Worm (Caenorhabditis elegans) whole organism, L1 larva: ENCODE measurements around the gene twk-3.

Experiments used
- C04F5.9 ChIP-seq: sonication (generic microtip); optimal IDR thresholded peaks from 2 replicates; lab custom pipeline; 2016; ENCODE audit warnings: missing genetic modification characterization, missing compliant biosample characterization
- C34B4.2 ChIP-seq: sonication (generic microtip); optimal IDR thresholded peaks from 2 replicates; lab custom pipeline; 2017; ENCODE audit warnings: mild to moderate bottlenecking, missing genetic modification characterization, missing compliant biosample characterization
- Y116A8C.19 ChIP-seq: sonication (generic microtip); optimal IDR thresholded peaks from 2 replicates; lab custom pipeline; 2016; ENCODE audit warnings: missing compliant biosample characterization, missing genetic modification characterization, borderline replicate concordance
- ceh-63 ChIP-seq: fragments of 200-800 bp; sonication (Bioruptor generic); optimal IDR thresholded peaks from 2 replicates; lab custom pipeline; 2018; ENCODE audit warnings: mild to moderate bottlenecking, missing genetic modification characterization, missing compliant biosample characterization
- ceh-82 ChIP-seq, 3 experiments: fragments of 150-350 bp in 1 of 3; sonication (generic microtip) in 2 of 3; optimal IDR thresholded peaks; 2 replicates each; lab custom pipeline; 2014 to 2017; ENCODE audit warnings: missing biosample characterization in 3 of 3, missing genetic modification characterization in 3 of 3
- ceh-88 ChIP-seq: fragments of 200-800 bp; sonication (Bioruptor generic); IDR thresholded peaks from 2 replicates; pipeline ENCODE4 v1.3.6; 2022; ENCODE audit warnings: missing genetic modification characterization, missing compliant biosample characterization
- ces-1 ChIP-seq: fragments of 150-350 bp; optimal IDR thresholded peaks from 2 replicates; lab custom pipeline; 2014; ENCODE audit warnings: missing biosample characterization, missing genetic modification reagents, missing genetic modification characterization
- dsc-1 ChIP-seq: sonication (generic microtip); optimal IDR thresholded peaks from 2 replicates; lab custom pipeline; 2016; ENCODE audit warnings: mild to moderate bottlenecking, missing genetic modification characterization, missing compliant biosample characterization
- fkh-4 ChIP-seq: sonication (generic microtip); optimal IDR thresholded peaks from 2 replicates; lab custom pipeline; 2016; ENCODE audit warnings: missing compliant biosample characterization, missing genetic modification characterization, borderline replicate concordance
- fkh-8 ChIP-seq: sonication (generic microtip); optimal IDR thresholded peaks from 2 replicates; lab custom pipeline; 2016; ENCODE audit warnings: mild to moderate bottlenecking, missing genetic modification characterization, missing compliant biosample characterization
- fos-1 ChIP-seq: fragments of 150-350 bp; optimal IDR thresholded peaks from 2 replicates; lab custom pipeline; 2014; ENCODE audit warnings: missing biosample characterization, missing genetic modification characterization
- grh-1 ChIP-seq: fragments of 200-800 bp; sonication (Bioruptor generic); IDR thresholded peaks from 2 replicates; pipeline ENCODE4 v1.3.6; 2022; ENCODE audit warnings: missing genetic modification reagents, missing genetic modification characterization, missing compliant biosample characterization
- hlh-17 ChIP-seq: fragments of 200-800 bp; sonication (Bioruptor generic); optimal IDR thresholded peaks from 2 replicates; lab custom pipeline; 2018; ENCODE audit warnings: missing genetic modification characterization, mild to moderate bottlenecking, missing compliant biosample characterization, moderate library complexity, borderline replicate concordance
- hpl-2 ChIP-seq: fragments of 150-350 bp; optimal IDR thresholded peaks from 2 replicates; lab custom pipeline; 2014; ENCODE audit warnings: missing biosample characterization, missing genetic modification reagents, missing genetic modification characterization
- isw-1 ChIP-seq: fragments of 200-800 bp; sonication (Bioruptor generic); IDR thresholded peaks from 2 replicates; pipeline ENCODE4 v1.3.6; 2022; ENCODE audit warnings: missing genetic modification characterization, missing compliant biosample characterization
- jun-1 ChIP-seq: fragments of 150-350 bp; optimal IDR thresholded peaks from 2 replicates; lab custom pipeline; 2014; ENCODE audit warnings: missing biosample characterization, missing genetic modification reagents, missing genetic modification characterization
- lin-14 ChIP-seq: fragments of 200-800 bp; sonication (Bioruptor generic); optimal IDR thresholded peaks from 2 replicates; lab custom pipeline; 2018; ENCODE audit warnings: mild to moderate bottlenecking, missing genetic modification characterization, moderate library complexity, missing compliant biosample characterization
- lin-35 ChIP-seq, 2 experiments: fragments of 150-350 bp; optimal IDR thresholded peaks; 2 replicates each; lab custom pipeline; 2014; ENCODE audit warnings: missing biosample characterization in 2 of 2, missing genetic modification characterization in 2 of 2, missing genetic modification reagents in 2 of 2
- lin-39 ChIP-seq: fragments of 150-350 bp; optimal IDR thresholded peaks from 2 replicates; lab custom pipeline; 2014; ENCODE audit warnings: missing biosample characterization, missing genetic modification reagents, missing genetic modification characterization
- mdl-1 ChIP-seq, 2 experiments: fragments of 150-350 bp; optimal IDR thresholded peaks; 2 replicates each; lab custom pipeline; 2014 to 2017; ENCODE audit warnings: missing biosample characterization in 2 of 2, missing genetic modification characterization in 2 of 2, inconsistent platforms in 1 of 2
- mef-2 ChIP-seq: fragments of 150-350 bp; optimal IDR thresholded peaks from 2 replicates; lab custom pipeline; 2014; ENCODE audit warnings: missing biosample characterization, missing genetic modification characterization
- mep-1 ChIP-seq: fragments of 150-350 bp; optimal IDR thresholded peaks from 2 replicates; lab custom pipeline; 2014; ENCODE audit warnings: missing biosample characterization, missing genetic modification characterization
- nhr-11 ChIP-seq: fragments of 150-350 bp; optimal IDR thresholded peaks from 2 replicates; lab custom pipeline; 2014; ENCODE audit warnings: missing biosample characterization, missing genetic modification characterization
- nhr-20 ChIP-seq: sonication (generic microtip); optimal IDR thresholded peaks from 2 replicates; lab custom pipeline; 2016; ENCODE audit warnings: mild to moderate bottlenecking, missing genetic modification characterization, missing compliant biosample characterization
- nhr-237 ChIP-seq: fragments of 150-350 bp; optimal IDR thresholded peaks from 2 replicates; lab custom pipeline; 2014; ENCODE audit warnings: missing biosample characterization, missing genetic modification characterization
- nhr-47 ChIP-seq: sonication (generic microtip); optimal IDR thresholded peaks from 2 replicates; lab custom pipeline; 2016; ENCODE audit warnings: mild to moderate bottlenecking, missing genetic modification characterization, moderate library complexity, missing compliant biosample characterization
- nhr-71 ChIP-seq: sonication (generic microtip); optimal IDR thresholded peaks from 2 replicates; lab custom pipeline; 2016; ENCODE audit warnings: mild to moderate bottlenecking, missing genetic modification characterization, moderate library complexity, missing compliant biosample characterization
- nhr-77 ChIP-seq: fragments of 150-350 bp; optimal IDR thresholded peaks from 2 replicates; lab custom pipeline; 2014; ENCODE audit warnings: missing biosample characterization, missing genetic modification characterization
- nhr-90 ChIP-seq: sonication (generic microtip); optimal IDR thresholded peaks from 2 replicates; lab custom pipeline; 2016; ENCODE audit warnings: mild to moderate bottlenecking, missing genetic modification characterization, missing compliant biosample characterization; ENCODE audit not compliant: poor library complexity
- pag-3 ChIP-seq: sonication (generic microtip); optimal IDR thresholded peaks from 2 replicates; lab custom pipeline; 2017; ENCODE audit warnings: missing genetic modification characterization, mild to moderate bottlenecking, missing compliant biosample characterization, antibody characterized with exemption, borderline replicate concordance; ENCODE audit not compliant: insufficient read depth
- rnt-1 ChIP-seq: sonication (generic microtip); optimal IDR thresholded peaks from 2 replicates; lab custom pipeline; 2016; ENCODE audit warnings: mild to moderate bottlenecking, missing genetic modification characterization, moderate library complexity, missing compliant biosample characterization
- snpc-4 ChIP-seq: fragments of 150-350 bp; optimal IDR thresholded peaks from 2 replicates; lab custom pipeline; 2014; ENCODE audit warnings: missing biosample characterization, missing genetic modification characterization
- sox-4 ChIP-seq: sonication (generic microtip); optimal IDR thresholded peaks from 2 replicates; lab custom pipeline; 2016; ENCODE audit warnings: missing genetic modification characterization, missing compliant biosample characterization
- tlp-1 ChIP-seq: fragments of 150-350 bp; optimal IDR thresholded peaks from 2 replicates; lab custom pipeline; 2014; ENCODE audit warnings: missing biosample characterization, missing genetic modification characterization
- unc-130 ChIP-seq: fragments of 150-350 bp; optimal IDR thresholded peaks from 2 replicates; lab custom pipeline; 2017; ENCODE audit warnings: missing biosample characterization, missing genetic modification characterization, inconsistent platforms
- unc-30 ChIP-seq: sonication (generic microtip); optimal IDR thresholded peaks from 2 replicates; lab custom pipeline; 2017; ENCODE audit warnings: missing biosample characterization, missing genetic modification characterization
- unc-62 ChIP-seq: fragments of 150-350 bp; optimal IDR thresholded peaks from 2 replicates; lab custom pipeline; 2014; ENCODE audit warnings: missing biosample characterization, missing genetic modification reagents, missing genetic modification characterization
- zag-1 ChIP-seq: fragments of 150-350 bp; optimal IDR thresholded peaks from 2 replicates; lab custom pipeline; 2014; ENCODE audit warnings: missing biosample characterization, missing genetic modification characterization
- zip-4 ChIP-seq: fragments of 200-800 bp; sonication (Bioruptor generic); optimal IDR thresholded peaks from 2 replicates; lab custom pipeline; 2018; ENCODE audit warnings: mild to moderate bottlenecking, missing genetic modification characterization, moderate library complexity, missing compliant biosample characterization
- ztf-11 ChIP-seq, 2 experiments: sonication (generic microtip); optimal IDR thresholded peaks; 2 replicates each; lab custom pipeline; 2016 to 2017; ENCODE audit warnings: missing genetic modification characterization in 2 of 2, missing biosample characterization in 1 of 2, missing compliant biosample characterization in 1 of 2
- ztf-4 ChIP-seq: fragments of 150-350 bp; optimal IDR thresholded peaks from 2 replicates; lab custom pipeline; 2014; ENCODE audit warnings: missing biosample characterization, missing genetic modification characterization

twk-3 gene

DNA sequence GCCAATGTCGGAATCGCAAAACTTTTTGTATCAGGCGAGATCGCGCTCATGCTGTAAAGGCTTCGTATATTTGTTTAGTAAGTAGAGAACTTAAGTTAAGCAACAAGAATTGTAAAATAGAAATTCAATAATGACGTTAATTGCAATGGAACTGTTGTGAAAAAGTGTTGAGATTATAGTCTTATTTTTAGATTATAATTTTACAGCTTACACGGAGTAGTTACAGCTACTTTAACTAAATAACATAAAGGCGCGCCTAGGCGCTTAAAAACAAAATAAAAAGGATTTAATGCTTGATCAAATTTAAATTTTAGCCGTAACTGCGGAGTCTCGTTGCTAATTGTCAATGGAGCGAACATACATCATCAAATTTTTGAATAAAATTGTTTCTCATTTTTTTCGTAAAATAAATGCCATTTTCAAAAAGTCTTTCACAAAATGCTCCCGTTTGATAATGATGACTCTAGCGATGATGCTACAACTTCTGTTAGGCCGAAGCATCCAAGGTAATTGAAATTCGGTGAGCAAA, 50.4 kb downstream of the twk-3 start, which contains the start of the genes emb-27 and rrf-3 (continued):
- TF ChIP-seq fkh-8: no peak
- TF ChIP-seq snpc-4 (tag; lab: Kevin White, UChicago): no peak
- no peak for TF ChIP-seq mef-2 (tag; lab: Kevin White, UChicago)
- TF ChIP-seq nhr-90 (tag; lab: Kevin White, UChicago): no peak
- TF ChIP-seq mdl-1 (tag; optimal IDR thresholded peaks at IDR 0.05; lab: Kevin White, UChicago): no peak
- no peak for TF ChIP-seq fos-1 (tag; lab: Kevin White, UChicago)
- peak; percentile 84 for TF ChIP-seq mep-1 (tag; lab: Kevin White, UChicago)
- no peak for TF ChIP-seq unc-30
- TF ChIP-seq tlp-1 (tag; lab: Kevin White, UChicago): no peak
- TF ChIP-seq unc-62: no peak
- TF ChIP-seq lin-35 (GFP tag; optimal IDR thresholded peaks at IDR 0.05; lab: Kevin White, UChicago): peak; percentile 75 to 83
- TF ChIP-seq nhr-11 (tag; lab: Kevin White, UChicago): no peak
- TF ChIP-seq C04F5.9 (tag; lab: Kevin White, UChicago): peak; percentile 13
- TF ChIP-seq ceh-88 (GFP tag; lab: Robert Waterston, UW): no peak
- no peak for TF ChIP-seq fkh-4 (tag; lab: Kevin White, UChicago)
- TF ChIP-seq ztf-11 (tag; optimal IDR thresholded peaks at IDR 0.05; lab: Kevin White, UChicago): no peak
- peak in 1 of 3 experiments; percentile 51 for TF ChIP-seq ceh-82 (tag; optimal IDR thresholded peaks at IDR 0.05; lab: Kevin White, UChicago)
- TF ChIP-seq nhr-47: peak; percentile 15
- no peak for TF ChIP-seq hpl-2 (GFP tag; lab: Kevin White, UChicago)
- no peak for TF ChIP-seq grh-1 (GFP tag; lab: Robert Waterston, UW)
- no peak for TF ChIP-seq unc-130 (tag; lab: Kevin White, UChicago)
- TF ChIP-seq Y116A8C.19 (tag; lab: Kevin White, UChicago): no peak
- no peak for TF ChIP-seq pag-3
- no peak for TF ChIP-seq sox-4 (tag; lab: Kevin White, UChicago)
- TF ChIP-seq ceh-63 (GFP tag; lab: Kevin White, UChicago): no peak
- no peak for TF ChIP-seq C34B4.2 (tag; lab: Kevin White, UChicago)
- TF ChIP-seq ztf-4: no peak
- no peak for TF ChIP-seq hlh-17 (GFP tag; lab: Kevin White, UChicago)
- TF ChIP-seq jun-1 (tag; lab: Kevin White, UChicago): no peak
- TF ChIP-seq dsc-1 (tag; lab: Kevin White, UChicago): no peak
- no peak for TF ChIP-seq zag-1 (tag; lab: Kevin White, UChicago)

DNA sequence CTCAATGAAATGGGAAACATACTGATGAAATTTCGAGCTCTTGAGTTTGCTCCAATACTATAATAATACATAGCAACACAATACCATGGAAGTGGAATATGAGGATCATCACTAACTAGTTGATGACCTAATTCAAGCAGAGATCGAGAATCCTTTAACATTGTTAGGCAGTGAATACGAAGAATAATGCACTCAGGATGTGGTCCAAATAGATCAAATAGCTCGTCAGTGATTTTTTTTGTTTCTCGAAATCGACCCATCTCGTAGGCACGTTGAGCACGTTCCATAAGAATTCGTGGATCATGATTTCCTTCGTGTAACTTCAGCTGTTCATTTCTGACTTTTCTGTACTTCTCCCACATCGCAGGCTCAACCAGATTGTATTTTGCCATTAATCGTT, 51.7 kb downstream of the twk-3 start:
- TF ChIP-seq nhr-237 (tag; lab: Kevin White, UChicago): no peak
- no peak for TF ChIP-seq ces-1 (GFP tag; lab: Kevin White, UChicago)
- TF ChIP-seq isw-1: no peak
- no peak for TF ChIP-seq nhr-20 (tag; lab: Kevin White, UChicago)
- TF ChIP-seq jun-1 (tag; lab: Kevin White, UChicago): no peak
- no peak for TF ChIP-seq lin-14 (GFP tag; lab: Kevin White, UChicago)
- TF ChIP-seq sox-4 (tag; lab: Kevin White, UChicago): no peak
- no peak for TF ChIP-seq mef-2 (tag; lab: Kevin White, UChicago)
- TF ChIP-seq mdl-1 (tag; optimal IDR thresholded peaks at IDR 0.05; lab: Kevin White, UChicago): no peak
- TF ChIP-seq lin-39 (tag; lab: Kevin White, UChicago): no peak
- TF ChIP-seq rnt-1 (tag; lab: Kevin White, UChicago): no peak
- no peak for TF ChIP-seq zip-4
- no peak for TF ChIP-seq nhr-71
- TF ChIP-seq nhr-77 (tag; lab: Kevin White, UChicago): no peak
- no peak for TF ChIP-seq tlp-1 (tag; lab: Kevin White, UChicago)
